Fruit fly (Drosophila melanogaster) whole organism, adult: Measurements from ENCODE around the gene uif.

Experiments used
- CG11617 ChIP-seq: fragments of 200-800 bp; sonication (Bioruptor generic); optimal IDR thresholded peaks from 2 replicates; lab custom pipeline; 2017; ENCODE audit warnings: mild to moderate bottlenecking, missing biosample characterization, missing genetic modification reagents, missing genetic modification characterization
- CG33017 ChIP-seq: fragments of 200-800 bp; sonication (Bioruptor generic); optimal IDR thresholded peaks from 2 replicates; lab custom pipeline; 2018; ENCODE audit warnings: missing biosample characterization, mild to moderate bottlenecking, missing genetic modification characterization, moderate library complexity
- CG7045 ChIP-seq: fragments of 200-800 bp; sonication (Bioruptor generic); optimal IDR thresholded peaks from 2 replicates; lab custom pipeline; 2017; ENCODE audit warnings: missing biosample characterization, mild to moderate bottlenecking, missing genetic modification characterization
- Mnt ChIP-seq: fragments of 200-800 bp; sonication (Bioruptor generic); optimal IDR thresholded peaks from 2 replicates; lab custom pipeline; 2016; ENCODE audit warnings: missing biosample characterization, mild to moderate bottlenecking, missing genetic modification characterization
- cnc ChIP-seq, 2 experiments: fragments of >200 bp; optimal IDR thresholded peaks; 2 replicates each; lab custom pipeline; 2017
- kay ChIP-seq: fragments of 200-800 bp; sonication (Bioruptor generic); peaks from one replicate; lab custom pipeline; 2016; ENCODE audit warnings: missing biosample characterization, missing genetic modification characterization, borderline replicate concordance
- ovo ChIP-seq: fragments of 200-800 bp; sonication (Bioruptor generic); optimal IDR thresholded peaks from 2 replicates; lab custom pipeline; 2016; ENCODE audit warnings: missing biosample characterization, missing genetic modification characterization
- toe ChIP-seq: fragments of 200-800 bp; sonication (Bioruptor generic); optimal IDR thresholded peaks from 2 replicates; lab custom pipeline; 2016; ENCODE audit warnings: missing biosample characterization, missing genetic modification characterization

DNA sequence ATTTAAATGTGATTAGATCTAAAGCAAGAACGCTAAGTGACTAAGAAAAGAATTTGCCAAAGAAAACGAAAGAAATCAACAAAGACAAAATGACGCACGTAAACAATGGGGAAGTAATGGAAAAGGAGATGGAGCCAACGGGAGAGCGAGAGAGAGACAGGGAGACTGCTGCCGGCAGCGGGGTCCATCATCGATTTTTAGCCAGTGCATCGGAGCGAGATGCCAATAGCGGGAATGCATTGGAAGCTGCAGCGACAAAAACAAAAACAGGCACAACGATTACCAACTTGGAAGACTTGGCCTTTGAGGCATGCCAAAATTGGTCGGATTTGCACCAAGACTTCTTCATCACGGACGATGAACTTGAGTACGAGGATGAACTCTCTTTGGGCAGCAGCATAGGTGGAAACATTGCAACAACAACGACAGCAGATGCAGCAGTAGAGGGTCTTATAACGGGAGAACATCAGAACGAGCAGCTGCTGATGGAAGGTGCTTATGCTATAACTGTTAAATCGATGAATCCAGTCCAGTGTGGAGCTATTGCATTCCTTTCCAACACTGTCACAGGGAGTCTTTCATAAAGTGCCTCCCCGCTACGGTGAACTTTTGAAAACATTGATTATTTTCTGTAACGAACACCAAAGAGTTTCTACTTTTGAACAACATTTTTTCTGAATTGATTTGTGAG lies 40.5 kb upstream of the uif start:
- no peak for TF ChIP-seq CG7045 (GFP tag; lab: Kevin White, UChicago)
- TF ChIP-seq toe, result no peak
- peak; percentile 72 for TF ChIP-seq ovo (GFP tag; lab: Kevin White, UChicago)
- TF ChIP-seq CG11617 (GFP tag; lab: Kevin White, UChicago), result no peak
- TF ChIP-seq CG33017, result no peak
- no peak for TF ChIP-seq kay (GFP tag; lab: Kevin White, UChicago)
- no peak for TF ChIP-seq cnc (optimal IDR thresholded peaks at IDR 0.05; lab: Kevin White, UChicago)
- TF ChIP-seq Mnt (GFP tag; lab: Kevin White, UChicago), result no peak
